Fruit fly (Drosophila melanogaster): ENCODE measurements around the gene CG31917.

The CG31917 gene

DNA sequence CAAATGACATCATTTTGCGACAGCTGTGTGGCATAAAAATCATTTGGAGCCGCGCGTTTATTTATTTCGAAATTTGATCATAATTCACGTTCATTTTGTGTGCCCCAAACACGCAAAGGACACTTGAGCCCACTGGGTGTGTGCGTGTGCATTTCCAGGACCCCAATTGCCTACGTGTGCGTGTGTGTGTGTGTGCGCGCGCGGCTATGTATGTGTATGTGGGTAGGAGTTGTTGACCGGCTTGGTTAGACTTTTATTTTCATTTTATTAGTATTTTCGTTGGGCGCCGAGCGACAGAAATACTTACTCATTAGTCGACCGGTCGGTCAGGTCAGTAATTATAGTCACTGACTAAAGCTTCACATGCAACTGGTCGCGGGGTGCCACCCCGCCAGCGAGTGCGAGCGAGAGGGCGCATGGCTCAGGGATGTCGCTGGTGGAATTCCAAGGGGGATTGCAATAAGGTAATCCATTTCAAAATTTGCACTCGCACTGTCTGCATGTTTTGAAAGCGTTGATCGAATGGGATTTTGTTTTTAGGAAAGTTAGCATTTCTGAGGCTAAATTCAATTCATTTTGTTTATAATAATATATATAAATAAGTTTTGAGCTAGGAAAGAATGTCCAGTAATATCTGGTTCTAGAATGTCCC lies 33.0 kb upstream of the CG31917 start (continued):
- TF ChIP-seq Med (GFP tag) (peak; percentile 76), Vsx1 (GFP tag; optimal IDR thresholded peaks at IDR 0.05) (no peak), Sox100B (GFP tag; optimal IDR thresholded peaks at IDR 0.05) (no peak), CG11504 (tag; optimal IDR thresholded peaks at IDR 0.05) (peak; percentile 49), HLH3B (GFP tag; IDR thresholded peaks at IDR 0.05) (peak; percentile 43; the same call in 1 of the 2 replicates), BEAF-32 (GFP tag; optimal IDR thresholded peaks at IDR 0.05) (no peak), HLH4C (GFP tag; IDR thresholded peaks at IDR 0.05; ENCODE audit: partially characterized antibody) (no peak), CG10209 (GFP tag; optimal IDR thresholded peaks at IDR 0.05) (peak; percentile 53), org-1 (GFP tag; optimal IDR thresholded peaks at IDR 0.05) (no peak), CG10431 (GFP tag; optimal IDR thresholded peaks at IDR 0.05) (no peak), Adf1 (GFP tag; IDR thresholded peaks at IDR 0.05) (no peak), HmgD (GFP tag; optimal IDR thresholded peaks at IDR 0.05) (no peak), CG12155 (GFP tag; optimal IDR thresholded peaks at IDR 0.05) (peak; percentile 40), Bteb2 (GFP tag; optimal IDR thresholded peaks at IDR 0.05) (no peak), CG13775 (GFP tag; optimal IDR thresholded peaks at IDR 0.05) (peak; percentile 46), Hmx (GFP tag; optimal IDR thresholded peaks at IDR 0.05) (no peak), CG4730 (GFP tag; IDR thresholded peaks at IDR 0.05) (0 out of 2 replicates have a peak, but pooled peaks have one; percentile 19), TFAM (GFP tag; optimal IDR thresholded peaks at IDR 0.05) (no peak), Nf-YB (GFP tag; optimal IDR thresholded peaks at IDR 0.05) (no peak), so (GFP tag; IDR thresholded peaks at IDR 0.05) (0 out of 3 replicates have a peak, but pooled peaks have one; percentile 8), Hey (tag; optimal IDR thresholded peaks at IDR 0.05) (no peak), wor (GFP tag; IDR thresholded peaks at IDR 0.05) (no peak), CG5180 (GFP tag; optimal IDR thresholded peaks at IDR 0.05) (no peak), croc (GFP tag; conservative IDR thresholded peaks at IDR 0.05) (no peak), CG31224 (GFP tag; IDR thresholded peaks at IDR 0.05) (0 out of 2 replicates have a peak, but pooled peaks have one; percentile 12), dpn (GFP tag; optimal IDR thresholded peaks at IDR 0.05) (peak in 1 of 2 experiments; percentile 62), CG17385 (GFP tag; optimal IDR thresholded peaks at IDR 0.05) (peak; percentile 21), aop (GFP tag; IDR thresholded peaks at IDR 0.05) (no peak), Dref (GFP tag; IDR thresholded peaks at IDR 0.05) (no peak), sim (GFP tag; IDR thresholded peaks at IDR 0.05) (no peak; the same call in 1 of the 2 replicates), Deaf1 (tag; optimal IDR thresholded peaks at IDR 0.05) (no peak), CG17328 (GFP tag; IDR thresholded peaks at IDR 0.05) (0 out of 2 replicates have a peak, but pooled peaks have one; percentile 42), z (GFP tag; IDR thresholded peaks at IDR 0.05) (no peak), Xrp1 (GFP tag; IDR thresholded peaks at IDR 0.05) (peak; percentile 44; the same call in 1 of the 2 replicates), CG7271 (tag; optimal IDR thresholded peaks at IDR 0.05) (no peak), CG10565 (GFP tag; optimal IDR thresholded peaks at IDR 0.05) (no peak), chif (GFP tag; optimal IDR thresholded peaks at IDR 0.05) (no peak), Meics (GFP tag; optimal IDR thresholded peaks at IDR 0.05) (peak; percentile 50), NFAT (GFP tag; IDR thresholded peaks at IDR 0.05) (peak; percentile 62; the same call in 1 of the 2 replicates), Hsf (GFP tag; optimal IDR thresholded peaks at IDR 0.05) (no peak), CG17802 (tag; optimal IDR thresholded peaks at IDR 0.05) (no peak), nom (GFP tag; optimal IDR thresholded peaks at IDR 0.05) (no peak), CG3163 (GFP tag; optimal IDR thresholded peaks at IDR 0.05) (no peak), repo (GFP tag; optimal IDR thresholded peaks at IDR 0.05) (no peak), grau (tag; optimal IDR thresholded peaks at IDR 0.05) (peak; percentile 32), CG14050 (GFP tag; IDR thresholded peaks at IDR 0.05) (peak; percentile 50; the same call in 2 of the 3 replicates), CG18476 (GFP tag; optimal IDR thresholded peaks at IDR 0.05) (no peak), Tbp (GFP tag; optimal IDR thresholded peaks at IDR 0.05) (no peak), CG8089 (GFP tag; optimal IDR thresholded peaks at IDR 0.05) (no peak), Mrtf (GFP tag; IDR thresholded peaks at IDR 0.05) (no peak)

All from whole organism, embryonic.